Worm (Caenorhabditis elegans) whole organism, L2 larva: Measurements from ENCODE around the gene srh-251.

Experiments used
- elt-1 ChIP-seq: fragments of 150-350 bp; optimal IDR thresholded peaks from 2 replicates; lab custom pipeline; 2014; ENCODE audit warnings: missing biosample characterization, missing genetic modification characterization
- lin-39 ChIP-seq: fragments of 150-350 bp; optimal IDR thresholded peaks from 2 replicates; lab custom pipeline; 2014; ENCODE audit warnings: missing biosample characterization, missing genetic modification reagents, missing genetic modification characterization
- peb-1 ChIP-seq: fragments of 150-350 bp; optimal IDR thresholded peaks from 2 replicates; lab custom pipeline; 2014; ENCODE audit warnings: missing biosample characterization, missing genetic modification characterization

DNA sequence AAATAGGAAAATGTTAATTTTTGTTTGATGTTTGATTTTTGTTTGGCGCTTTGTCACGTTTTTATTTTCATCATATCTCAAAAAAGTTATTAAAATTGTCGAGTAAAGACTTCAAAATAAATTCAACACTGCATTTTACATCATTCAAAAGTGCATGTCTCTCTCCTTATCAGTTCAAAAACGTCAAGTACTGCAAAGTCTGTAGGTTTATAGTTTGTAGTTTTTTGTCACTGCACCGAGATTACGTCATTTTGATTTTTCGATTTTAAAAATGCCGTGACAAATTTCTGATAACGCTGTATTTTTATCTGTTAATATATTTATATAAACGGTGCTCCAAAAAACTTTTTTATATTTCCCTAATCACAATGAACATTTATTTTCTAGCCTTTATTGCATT is 25.1 kb downstream of the srh-251 start, which contains the start of gene C29F3.7:
- TF ChIP-seq lin-39 (tag; lab: Kevin White, UChicago) (no peak), peb-1 (no peak), elt-1 (tag; lab: Kevin White, UChicago) (no peak)
